Fruit fly (Drosophila melanogaster): Measurements from ENCODE around the gene ImpL2.

DNA sequence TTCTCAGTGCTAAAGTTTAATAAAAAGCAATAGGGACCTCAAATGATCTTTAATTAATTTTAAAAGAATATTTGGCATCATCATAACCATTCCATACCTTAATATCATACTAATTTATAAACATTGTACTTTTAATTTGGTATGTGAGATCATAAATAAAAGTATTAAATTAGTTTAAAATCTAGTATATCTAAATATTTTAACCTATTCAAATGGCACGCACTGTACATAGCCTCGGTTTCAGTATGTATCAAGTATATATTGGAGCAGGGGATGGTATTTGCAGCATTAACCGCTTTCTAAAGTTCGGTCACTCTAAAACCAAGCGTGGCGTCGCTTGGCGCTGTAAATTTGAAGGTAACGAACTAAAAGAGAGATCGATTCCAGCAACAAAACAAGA lies 6.5 kb upstream of the ImpL2 start, which contains the start of gene pav:
- TF ChIP-seq CG11398 (GFP tag; optimal IDR thresholded peaks at IDR 0.05): no peak
- TF ChIP-seq CG7372 (GFP tag; IDR thresholded peaks at IDR 0.05): peak; percentile 58

All from whole organism, embryonic.